Fruit fly (Drosophila melanogaster): Measurements from ENCODE around the gene CG42537.
A peak's percentile ranks its signal among the peaks of the same experiment; 100 is the strongest.

The CG42537 gene

dm6 chr3R:6368550-6369238 lies 8.9 kb upstream of the CG42537 start, which contains the start of gene CG10286 (continued):
- TF ChIP-seq CG13424 (tag; optimal IDR thresholded peaks at IDR 0.05), result peak; percentile 7
- TF ChIP-seq Sry-β (GFP tag; optimal IDR thresholded peaks at IDR 0.05), result peak; percentile 15
- TF ChIP-seq CG9817 (tag; optimal IDR thresholded peaks at IDR 0.05), result peak; percentile 22
- TF ChIP-seq zen (tag; optimal IDR thresholded peaks at IDR 0.05), result peak; percentile 23
- TF ChIP-seq CG15514 (GFP tag; optimal IDR thresholded peaks at IDR 0.05), result peak; percentile 57
- TF ChIP-seq Kr (GFP tag; optimal IDR thresholded peaks at IDR 0.05), result no peak
- no peak for TF ChIP-seq sqz (GFP tag; optimal IDR thresholded peaks at IDR 0.05)
- peak in 1 of 2 experiments; percentile 24 for TF ChIP-seq bsh (GFP tag; optimal IDR thresholded peaks at IDR 0.05)
- TF ChIP-seq CG30403 (GFP tag; optimal IDR thresholded peaks at IDR 0.05), result peak; percentile 12
- TF ChIP-seq fru (optimal IDR thresholded peaks at IDR 0.05), result no peak
- TF ChIP-seq CG4282 (GFP tag; optimal IDR thresholded peaks at IDR 0.05), result no peak
- TF ChIP-seq wor (GFP tag; IDR thresholded peaks at IDR 0.05), result no peak

DNA sequence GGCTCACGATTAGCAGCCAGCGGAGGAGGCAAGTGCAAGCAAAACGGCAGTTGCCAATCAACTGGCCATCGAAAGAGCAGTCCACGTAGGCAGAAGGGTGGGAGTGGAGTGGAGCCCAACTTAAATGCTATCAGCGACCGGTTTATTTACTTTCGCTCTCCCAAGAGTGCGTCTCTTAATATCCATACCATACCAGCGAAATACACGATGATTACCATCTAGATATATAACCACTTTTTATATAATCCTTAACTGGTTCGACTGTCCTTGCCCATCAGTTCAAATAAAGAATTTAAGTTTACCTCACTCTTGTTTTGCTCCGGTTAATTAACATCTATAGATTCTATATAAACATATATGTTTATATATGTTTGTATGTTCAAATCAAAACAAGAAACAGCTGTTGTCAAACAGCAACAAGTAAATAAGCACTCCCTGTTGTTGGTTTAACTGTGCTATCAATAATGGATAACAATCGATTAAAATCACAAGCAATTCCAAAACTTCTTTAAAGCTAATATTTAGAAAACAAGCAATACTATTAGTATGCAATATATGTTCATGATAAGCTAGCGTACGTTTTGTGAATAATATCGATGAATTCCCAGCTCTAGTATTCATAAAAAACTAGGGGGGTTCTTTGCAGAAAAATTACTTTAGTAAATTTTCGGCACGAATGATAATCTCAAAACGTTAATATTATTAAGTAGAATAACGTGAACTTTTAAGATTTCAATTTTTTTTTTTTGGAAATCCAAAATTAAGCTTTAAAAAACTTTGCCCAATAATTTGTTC lies 3.9 kb upstream of the CG42537 start:
- TF ChIP-seq CG6175 (GFP tag; IDR thresholded peaks at IDR 0.05) (no peak), hbn (GFP tag; IDR thresholded peaks at IDR 0.05; ENCODE audit: partially characterized antibody) (peak; percentile 19; the same call in 1 of the 2 replicates), CG8359 (GFP tag; optimal IDR thresholded peaks at IDR 0.05; ENCODE audit: borderline replicate concordance) (no peak), danr (GFP tag; IDR thresholded peaks at IDR 0.05) (peak; percentile 29; the same call in 1 of the 2 replicates), CG1602 (GFP tag; optimal IDR thresholded peaks at IDR 0.05) (peak; percentile 37), Abd-B (GFP tag; optimal IDR thresholded peaks at IDR 0.05) (no peak), CG12236 (GFP tag; optimal IDR thresholded peaks at IDR 0.05) (no peak), Lim3 (GFP tag; IDR thresholded peaks at IDR 0.05) (no peak), CG34422 (GFP tag; IDR thresholded peaks at IDR 0.05) (peak; percentile 43; the same call in 1 of the 3 replicates), CG4424 (GFP tag; optimal IDR thresholded peaks at IDR 0.05) (no peak), kni (GFP tag; optimal IDR thresholded peaks at IDR 0.05) (peak; percentile 23), disco-r (GFP tag; optimal IDR thresholded peaks at IDR 0.05) (no peak), Bdp1 (GFP tag; optimal IDR thresholded peaks at IDR 0.05) (peak; percentile 1), ranshi (GFP tag; IDR thresholded peaks at IDR 0.05) (no peak; the same call in 1 of the 2 replicates), CG9817 (tag; optimal IDR thresholded peaks at IDR 0.05) (peak; percentile 37), CG14710 (tag; optimal IDR thresholded peaks at IDR 0.05) (peak; percentile 49), CG16813 (GFP tag; IDR thresholded peaks at IDR 0.05; ENCODE audit: partially characterized antibody) (no peak), salm (tag; optimal IDR thresholded peaks at IDR 0.05) (no peak), pita (GFP tag; optimal IDR thresholded peaks at IDR 0.05) (no peak), Optix (GFP tag; IDR thresholded peaks at IDR 0.05) (no peak), cg (GFP tag; optimal IDR thresholded peaks at IDR 0.05) (no peak), lola (GFP tag; optimal IDR thresholded peaks at IDR 0.05) (no peak), grau (tag; optimal IDR thresholded peaks at IDR 0.05) (peak; percentile 32), CG18619 (GFP tag; optimal IDR thresholded peaks at IDR 0.05) (no peak), ci (GFP tag; IDR thresholded peaks at IDR 0.05) (peak; percentile 57; the same call in 1 of the 3 replicates), en (GFP tag; optimal IDR thresholded peaks at IDR 0.05) (no peak), gsb (GFP tag; IDR thresholded peaks at IDR 0.05) (peak; percentile 37; the same call in 1 of the 2 replicates), CG9797 (GFP tag; optimal IDR thresholded peaks at IDR 0.05) (no peak), Hsf (GFP tag; optimal IDR thresholded peaks at IDR 0.05) (peak; percentile 35), CG17612 (GFP tag; IDR thresholded peaks at IDR 0.05) (no peak), Chrac-16 (GFP tag; optimal IDR thresholded peaks at IDR 0.05) (peak; percentile 1), p53 (GFP tag; optimal IDR thresholded peaks at IDR 0.05) (no peak), CG15696 (tag; optimal IDR thresholded peaks at IDR 0.05) (peak; percentile 19), CG33557 (GFP tag; optimal IDR thresholded peaks at IDR 0.05) (no peak), toy (GFP tag; IDR thresholded peaks at IDR 0.05) (no peak)

All from whole organism, embryonic.